Fruit fly (Drosophila melanogaster) whole organism, embryonic: Measurements from ENCODE around the gene CG5758.

Experiments used
- Aef1 ChIP-seq: fragments of 200-800 bp; sonication (Bioruptor generic); IDR thresholded peaks from 3 replicates; pipeline ENCODE4 v1.3.6; 2022; ENCODE audit warnings: missing biosample characterization, missing genetic modification characterization
- Atf-2 ChIP-seq: fragments of 200-800 bp; sonication (Bioruptor generic); optimal IDR thresholded peaks from 2 replicates; lab custom pipeline; 2016; ENCODE audit warnings: missing biosample characterization, missing genetic modification characterization
- Blimp-1 ChIP-seq: fragments of 200-800 bp; sonication (Bioruptor generic); optimal IDR thresholded peaks from 3 replicates; lab custom pipeline; 2018; ENCODE audit warnings: missing biosample characterization, missing genetic modification characterization, mild to moderate bottlenecking, moderate library complexity, missing genetic modification reagents
- CG10147 ChIP-seq: fragments of 200-800 bp; sonication (Bioruptor generic); optimal IDR thresholded peaks from 2 replicates; lab custom pipeline; 2019; ENCODE audit warnings: missing biosample characterization, mild to moderate bottlenecking, missing genetic modification characterization, moderate library complexity
- CG10321 ChIP-seq: fragments of 200-800 bp; sonication (Bioruptor generic); IDR thresholded peaks from 2 replicates; pipeline ENCODE4 v1.3.6; 2022; ENCODE audit warnings: missing biosample characterization, missing genetic modification characterization
- CG10366 ChIP-seq: fragments of 200-800 bp; sonication (Bioruptor generic); IDR thresholded peaks from 2 replicates; pipeline ENCODE4 v1.3.6; 2022; ENCODE audit warnings: missing biosample characterization, missing genetic modification characterization
- CG13624 ChIP-seq: fragments of 200-800 bp; sonication (Bioruptor generic); optimal IDR thresholded peaks from 2 replicates; lab custom pipeline; 2016; ENCODE audit warnings: missing biosample characterization, missing genetic modification characterization
- CG14050 ChIP-seq: fragments of 200-800 bp; sonication (Bioruptor generic); IDR thresholded peaks from 3 replicates; pipeline ENCODE4 v1.3.6; 2022; ENCODE audit warnings: missing biosample characterization, missing genetic modification characterization
- CG14441 ChIP-seq: fragments of 200-800 bp; sonication (Bioruptor generic); IDR thresholded peaks from 2 replicates; pipeline ENCODE4 v1.3.6; 2022; ENCODE audit warnings: missing biosample characterization, missing genetic modification characterization
- CG17829 ChIP-seq: fragments of 200-800 bp; optimal IDR thresholded peaks from 2 replicates; lab custom pipeline; 2019; ENCODE audit warnings: missing biosample characterization, mild to moderate bottlenecking, missing genetic modification characterization, moderate library complexity
- CG34224 ChIP-seq: fragments of 200-800 bp; sonication (Bioruptor generic); IDR thresholded peaks from 3 replicates; pipeline ENCODE4 v1.3.6; 2022; ENCODE audit warnings: missing biosample characterization, missing genetic modification characterization; ENCODE audit not compliant: partially characterized antibody
- CG4404 ChIP-seq: fragments of 200-800 bp; sonication (Bioruptor generic); IDR thresholded peaks from 2 replicates; pipeline ENCODE4 v1.3.6; 2022; ENCODE audit warnings: missing biosample characterization, missing genetic modification characterization
- CG4617 ChIP-seq: fragments of 200-800 bp; sonication (Bioruptor generic); optimal IDR thresholded peaks from 3 replicates; lab custom pipeline; 2016; ENCODE audit warnings: missing biosample characterization, missing genetic modification characterization, borderline replicate concordance
- CG5953 ChIP-seq: fragments of 200-800 bp; sonication (Bioruptor generic); IDR thresholded peaks from 2 replicates; pipeline ENCODE4 v1.3.6; 2022; ENCODE audit warnings: missing biosample characterization, missing genetic modification characterization
- CG6175 ChIP-seq: fragments of 200-800 bp; sonication (Bioruptor generic); IDR thresholded peaks from 3 replicates; pipeline ENCODE4 v1.3.6; 2022; ENCODE audit warnings: missing biosample characterization, missing genetic modification characterization
- CG8089 ChIP-seq: fragments of 200-800 bp; sonication (Bioruptor generic); optimal IDR thresholded peaks from 3 replicates; lab custom pipeline; 2016; ENCODE audit warnings: missing biosample characterization, missing genetic modification characterization
- CG9215 ChIP-seq: fragments of 200-800 bp; sonication (Bioruptor generic); IDR thresholded peaks from 2 replicates; pipeline ENCODE4 v1.3.6; 2022; ENCODE audit warnings: missing biosample characterization, missing genetic modification characterization
- D ChIP-seq, 2 experiments: fragments of 200-800 bp in 1 of 2; fragments of >200 bp in 1 of 2; sonication (Bioruptor generic) in 1 of 2; optimal IDR thresholded peaks; 2 replicates in 1 of 2; 3 replicates in 1 of 2; lab custom pipeline; 2017; ENCODE audit warnings: mild to moderate bottlenecking in 1 of 2, missing biosample characterization in 1 of 2, missing genetic modification characterization in 1 of 2, missing genetic modification reagents in 1 of 2
- D19A ChIP-seq: fragments of 200-800 bp; optimal IDR thresholded peaks from 3 replicates; lab custom pipeline; 2019; ENCODE audit warnings: missing biosample characterization, mild to moderate bottlenecking, missing genetic modification characterization, moderate library complexity
- Dip2 ChIP-seq: fragments of 200-800 bp; sonication (Bioruptor generic); IDR thresholded peaks from 2 replicates; pipeline ENCODE4 v1.3.6; 2022; ENCODE audit warnings: missing biosample characterization, missing genetic modification characterization
- Dll ChIP-seq: fragments of 200-800 bp; sonication (Bioruptor generic); IDR thresholded peaks from 4 replicates; pipeline ENCODE4 v1.3.6; 2022; ENCODE audit warnings: missing biosample characterization, missing genetic modification characterization; ENCODE audit not compliant: partially characterized antibody
- Hand ChIP-seq: fragments of 200-800 bp; sonication (Bioruptor generic); optimal IDR thresholded peaks from 2 replicates; lab custom pipeline; 2017; ENCODE audit warnings: mild to moderate bottlenecking, missing biosample characterization, missing genetic modification reagents, missing genetic modification characterization
- Hmr ChIP-seq: fragments of 200-800 bp; sonication (Bioruptor generic); optimal IDR thresholded peaks from 3 replicates; lab custom pipeline; 2017; ENCODE audit warnings: mild to moderate bottlenecking, missing biosample characterization, missing genetic modification reagents, missing genetic modification characterization
- Hr39 ChIP-seq: fragments of >200 bp; optimal IDR thresholded peaks from 2 replicates; lab custom pipeline; 2017
- Hsf ChIP-seq: fragments of 200-800 bp; sonication (Bioruptor generic); optimal IDR thresholded peaks from 3 replicates; lab custom pipeline; 2016; ENCODE audit warnings: missing biosample characterization, missing genetic modification characterization
- NC2β ChIP-seq: fragments of 200-800 bp; sonication (Bioruptor generic); optimal IDR thresholded peaks from 2 replicates; lab custom pipeline; 2016; ENCODE audit warnings: missing biosample characterization, missing genetic modification characterization
- Nf-YC ChIP-seq: fragments of 200-800 bp; optimal IDR thresholded peaks from 3 replicates; lab custom pipeline; 2019; ENCODE audit warnings: missing biosample characterization, mild to moderate bottlenecking, missing genetic modification characterization, moderate library complexity
- NfI ChIP-seq: fragments of 200-800 bp; sonication (Bioruptor generic); optimal IDR thresholded peaks from 3 replicates; lab custom pipeline; 2018; ENCODE audit warnings: missing biosample characterization, mild to moderate bottlenecking, missing genetic modification characterization, moderate library complexity
- Ptx1 ChIP-seq: fragments of 200-800 bp; sonication (Bioruptor generic); IDR thresholded peaks from 2 replicates; pipeline ENCODE4 v1.3.6; 2022; ENCODE audit warnings: missing biosample characterization, missing genetic modification characterization
- Tbp ChIP-seq: fragments of >200 bp; optimal IDR thresholded peaks from 2 replicates; lab custom pipeline; 2018; ENCODE audit warnings: missing biosample characterization, missing genetic modification characterization
- Trl ChIP-seq, 3 experiments: fragments of >200 bp in 2 of 3; fragments of 200-800 bp in 1 of 3; sonication (Bioruptor generic) in 1 of 3; optimal IDR thresholded peaks; 2 replicates in 1 of 3; 3 replicates in 2 of 3; lab custom pipeline; 2016 to 2017; ENCODE audit warnings: missing biosample characterization in 1 of 3, missing genetic modification characterization in 1 of 3
- bab2 ChIP-seq: fragments of 200-800 bp; sonication (Bioruptor generic); optimal IDR thresholded peaks from 2 replicates; lab custom pipeline; 2016; ENCODE audit warnings: missing biosample characterization, missing genetic modification characterization
- cad ChIP-seq: fragments of >200 bp; optimal IDR thresholded peaks from 2 replicates; lab custom pipeline; 2017; ENCODE audit warnings: missing biosample characterization, missing genetic modification characterization
- cato ChIP-seq: fragments of 200-800 bp; sonication (Bioruptor generic); optimal IDR thresholded peaks from 2 replicates; lab custom pipeline; 2016; ENCODE audit warnings: missing biosample characterization, missing genetic modification characterization, borderline replicate concordance
- danr ChIP-seq: fragments of 200-800 bp; sonication (Bioruptor generic); IDR thresholded peaks from 2 replicates; pipeline ENCODE4 v1.3.6; 2022; ENCODE audit warnings: missing biosample characterization, missing genetic modification characterization
- dimm ChIP-seq: fragments of 200-800 bp; sonication (Bioruptor generic); IDR thresholded peaks from 2 replicates; pipeline ENCODE4 v1.3.6; 2022; ENCODE audit warnings: missing biosample characterization, missing genetic modification characterization
- disco-r ChIP-seq: fragments of 200-800 bp; sonication (Bioruptor generic); optimal IDR thresholded peaks from 2 replicates; lab custom pipeline; 2016; ENCODE audit warnings: missing biosample characterization, missing genetic modification characterization
- dysf ChIP-seq: fragments of 200-800 bp; sonication (Bioruptor generic); IDR thresholded peaks from 3 replicates; pipeline ENCODE4 v1.3.6; 2022; ENCODE audit warnings: missing biosample characterization, missing genetic modification characterization
- ftz-f1 ChIP-seq: fragments of 200-800 bp; sonication (Bioruptor generic); optimal IDR thresholded peaks from 2 replicates; lab custom pipeline; 2016; ENCODE audit warnings: missing biosample characterization, missing genetic modification characterization
- mam ChIP-seq: fragments of 200-800 bp; sonication (Bioruptor generic); optimal IDR thresholded peaks from 3 replicates; lab custom pipeline; 2016; ENCODE audit warnings: missing biosample characterization, missing genetic modification characterization
- pfk ChIP-seq: fragments of 200-800 bp; sonication (Bioruptor generic); optimal IDR thresholded peaks from 2 replicates; lab custom pipeline; 2018; ENCODE audit warnings: missing biosample characterization, mild to moderate bottlenecking, missing genetic modification characterization, moderate library complexity
- pzg ChIP-seq: fragments of 200-800 bp; sonication (Bioruptor generic); optimal IDR thresholded peaks from 3 replicates; lab custom pipeline; 2018; ENCODE audit warnings: missing biosample characterization, mild to moderate bottlenecking, missing genetic modification characterization, moderate library complexity
- scrt ChIP-seq: fragments of 200-800 bp; sonication (Bioruptor generic); optimal IDR thresholded peaks from 2 replicates; lab custom pipeline; 2018; ENCODE audit warnings: missing biosample characterization, mild to moderate bottlenecking, missing genetic modification characterization, moderate library complexity
- slou ChIP-seq: fragments of 200-800 bp; sonication (Bioruptor generic); optimal IDR thresholded peaks from 3 replicates; lab custom pipeline; 2016; ENCODE audit warnings: missing biosample characterization, missing genetic modification characterization
- slp2 ChIP-seq: fragments of 200-800 bp; sonication (Bioruptor generic); optimal IDR thresholded peaks from 2 replicates; lab custom pipeline; 2016; ENCODE audit warnings: missing biosample characterization, missing genetic modification characterization
- sob ChIP-seq: fragments of 200-800 bp; sonication (Bioruptor generic); IDR thresholded peaks from 2 replicates; pipeline ENCODE4 v1.3.6; 2022; ENCODE audit warnings: missing biosample characterization, missing genetic modification characterization
- tap ChIP-seq: fragments of 200-800 bp; optimal IDR thresholded peaks from 3 replicates; lab custom pipeline; 2019; ENCODE audit warnings: missing biosample characterization, mild to moderate bottlenecking, missing genetic modification characterization, moderate library complexity
- tx ChIP-seq: fragments of 200-800 bp; sonication (Bioruptor generic); optimal IDR thresholded peaks from 2 replicates; lab custom pipeline; 2016; ENCODE audit warnings: missing biosample characterization, missing genetic modification characterization
- unpg ChIP-seq: fragments of 200-800 bp; sonication (Bioruptor generic); optimal IDR thresholded peaks from 3 replicates; lab custom pipeline; 2018; ENCODE audit warnings: missing biosample characterization, mild to moderate bottlenecking, missing genetic modification characterization, moderate library complexity
- usp ChIP-seq: fragments of >200 bp; optimal IDR thresholded peaks from 2 replicates; lab custom pipeline; 2017; ENCODE audit warnings: missing biosample characterization, missing genetic modification characterization
- yki ChIP-seq: fragments of >200 bp; optimal IDR thresholded peaks from 3 replicates; lab custom pipeline; 2018

The CG5758 gene

dm6 chr2L:18145253-18145652 is 25.5 kb downstream of the CG5758 start (continued):
- no peak for TF ChIP-seq yki (lab: Kevin White, UChicago)
- no peak for TF ChIP-seq Trl (optimal IDR thresholded peaks at IDR 0.05; lab: Kevin White, UChicago)
- TF ChIP-seq Trl (GFP tag; optimal IDR thresholded peaks at IDR 0.05; lab: Kevin White, UChicago), result peak; percentile 88
- TF ChIP-seq disco-r (GFP tag; lab: Kevin White, UChicago), result peak; percentile 42
- TF ChIP-seq Dll (GFP tag; lab: Robert Waterston, UW), result no peak
- peak; percentile 75 for TF ChIP-seq cato (GFP tag; lab: Kevin White, UChicago)
- TF ChIP-seq sob (GFP tag; lab: Robert Waterston, UW), result peak; percentile 77
- TF ChIP-seq CG6175 (GFP tag; lab: Robert Waterston, UW), result peak; percentile 33; the same call in 1 of the 3 replicates
- peak; percentile 51; the same call in 1 of the 2 replicates for TF ChIP-seq danr (GFP tag; lab: Robert Waterston, UW)
- TF ChIP-seq CG34224 (GFP tag; lab: Robert Waterston, UW), result no peak
- TF ChIP-seq Blimp-1 (GFP tag; lab: Kevin White, UChicago), result peak; percentile 59
- TF ChIP-seq Ptx1 (GFP tag; lab: Robert Waterston, UW), result peak; percentile 81
- TF ChIP-seq Hr39 (lab: Kevin White, UChicago), result no peak
- TF ChIP-seq Nf-YC, result no peak
- no peak for TF ChIP-seq cad
- peak; percentile 48 for TF ChIP-seq tap
- peak; percentile 85 for TF ChIP-seq unpg (GFP tag; lab: Kevin White, UChicago)
- peak; percentile 51; the same call in 1 of the 2 replicates for TF ChIP-seq CG5953
- no peak for TF ChIP-seq usp
- peak; percentile 75 for TF ChIP-seq CG14441
- peak; percentile 81 for TF ChIP-seq CG10366
- peak; percentile 91 for TF ChIP-seq NC2β (GFP tag; lab: Kevin White, UChicago)
- TF ChIP-seq D19A (tag; lab: Kevin White, UChicago), result peak; percentile 85
- 0 out of 2 replicates have a peak, but pooled peaks have one; percentile 9 for TF ChIP-seq Dip2 (GFP tag; lab: Robert Waterston, UW)
- TF ChIP-seq scrt (GFP tag; lab: Kevin White, UChicago), result peak; percentile 64
- peak; percentile 94 for TF ChIP-seq CG17829
- TF ChIP-seq slou (GFP tag; lab: Kevin White, UChicago), result peak; percentile 86
- TF ChIP-seq pfk (GFP tag; lab: Kevin White, UChicago), result no peak
- peak; percentile 81 for TF ChIP-seq mam (GFP tag; lab: Kevin White, UChicago)
- TF ChIP-seq CG10321 (GFP tag; lab: Robert Waterston, UW), result 0 out of 2 replicates have a peak, but pooled peaks have one; percentile 14
- peak; percentile 84 for TF ChIP-seq CG8089 (GFP tag; lab: Kevin White, UChicago)
- TF ChIP-seq NfI (GFP tag; lab: Kevin White, UChicago), result peak; percentile 65
- peak; percentile 76 for TF ChIP-seq slp2
- peak; percentile 65 for TF ChIP-seq Hmr (GFP tag; lab: Kevin White, UChicago)
- TF ChIP-seq Aef1 (GFP tag; lab: Robert Waterston, UW), result peak; percentile 64
- TF ChIP-seq dysf (GFP tag; lab: Robert Waterston, UW), result peak; percentile 77
- TF ChIP-seq Hsf (GFP tag; lab: Kevin White, UChicago), result peak; percentile 87
- peak; percentile 13 for TF ChIP-seq ftz-f1
- TF ChIP-seq CG13624 (GFP tag; lab: Kevin White, UChicago), result peak; percentile 79
- peak; percentile 87 for TF ChIP-seq bab2
- TF ChIP-seq CG4617 (GFP tag; lab: Kevin White, UChicago), result peak; percentile 65
- peak; percentile 58 for TF ChIP-seq CG9215 (GFP tag; lab: Robert Waterston, UW)
- peak; percentile 74 for TF ChIP-seq tx (GFP tag; lab: Kevin White, UChicago)
- peak; percentile 42 for TF ChIP-seq CG10147 (GFP tag; lab: Kevin White, UChicago)
- peak; percentile 44; the same call in 1 of the 2 replicates for TF ChIP-seq dimm
- peak; percentile 63 for TF ChIP-seq CG14050 (GFP tag; lab: Robert Waterston, UW)
- TF ChIP-seq Atf-2 (GFP tag; lab: Kevin White, UChicago), result peak; percentile 80
- TF ChIP-seq Tbp (GFP tag; lab: Kevin White, UChicago), result no peak
- no peak for TF ChIP-seq D (optimal IDR thresholded peaks at IDR 0.05; lab: Kevin White, UChicago)
- TF ChIP-seq D (GFP tag; optimal IDR thresholded peaks at IDR 0.05; lab: Kevin White, UChicago), result peak; percentile 91
- no peak for TF ChIP-seq Hand (GFP tag; lab: Kevin White, UChicago)
- peak; percentile 98 for TF ChIP-seq CG4404 (GFP tag; lab: Robert Waterston, UW)
- TF ChIP-seq pzg (GFP tag; lab: Kevin White, UChicago), result no peak
